Worm (Caenorhabditis elegans) whole organism, L4/young adult: ENCODE data around the gene kars-1.

ENCODE experiments used
- W03F9.2 ChIP-seq: fragments of 150-350 bp; optimal IDR thresholded peaks from 2 replicates; lab custom pipeline; 2014; ENCODE audit warnings: missing biosample characterization, missing genetic modification characterization
- dao-5 ChIP-seq: sonication (generic microtip); optimal IDR thresholded peaks from 2 replicates; lab custom pipeline; 2016; ENCODE audit warnings: missing genotype, missing genetic modification characterization, moderate library complexity, missing compliant biosample characterization
- him-1 ChIP-seq: sonication (generic microtip); optimal IDR thresholded peaks from 2 replicates; lab custom pipeline; 2016; ENCODE audit warnings: missing genotype, missing genetic modification reagents, missing genetic modification characterization, missing compliant biosample characterization

DNA sequence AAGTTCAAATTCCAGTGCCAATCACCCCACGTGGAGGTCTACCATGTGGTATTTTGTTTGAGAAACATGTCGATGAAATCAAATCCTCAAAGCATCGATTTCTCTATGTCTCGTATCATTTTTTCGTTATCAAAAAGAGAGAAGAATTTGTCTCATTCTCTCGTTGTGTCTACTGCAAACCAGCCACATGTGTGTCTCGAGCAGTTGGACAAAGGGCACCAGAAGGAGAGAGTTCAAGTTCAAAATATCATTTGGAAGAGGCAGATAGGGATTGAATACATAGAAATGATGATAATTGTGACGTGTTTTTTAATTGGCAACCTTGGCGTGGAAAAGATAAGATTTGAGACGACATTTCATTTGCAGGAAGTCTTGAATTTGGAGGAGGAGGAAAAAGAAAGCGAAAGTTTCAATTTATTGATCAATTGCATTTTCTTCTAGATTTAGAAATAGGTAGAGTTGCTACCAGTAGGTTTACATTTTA, 12.9 kb downstream of the kars-1 start:
- TF ChIP-seq dao-5 (no peak), him-1 (tag; lab: Kevin White, UChicago) (no peak), W03F9.2 (tag; lab: Kevin White, UChicago) (peak; percentile 21)
